Fruit fly (Drosophila melanogaster) whole organism, embryonic: ENCODE data around the gene InR.

Experiments used
- Antp ChIP-seq: fragments of 200-800 bp; sonication (Bioruptor generic); optimal IDR thresholded peaks from 3 replicates; lab custom pipeline; 2016; ENCODE audit warnings: missing biosample characterization, missing genetic modification characterization
- BEAF-32 ChIP-seq: fragments of 200-800 bp; sonication (Bioruptor generic); optimal IDR thresholded peaks from 3 replicates; lab custom pipeline; 2017; ENCODE audit warnings: missing biosample characterization, missing genetic modification characterization, mild to moderate bottlenecking, moderate library complexity, missing genetic modification reagents
- CG10959 ChIP-seq: fragments of 200-800 bp; sonication (Bioruptor generic); IDR thresholded peaks from 2 replicates; pipeline ENCODE4 v1.3.6; 2022; ENCODE audit warnings: missing biosample characterization, missing genetic modification characterization
- CG10979 ChIP-seq: fragments of 200-800 bp; sonication (Bioruptor generic); optimal IDR thresholded peaks from 2 replicates; lab custom pipeline; 2018; ENCODE audit warnings: missing biosample characterization, mild to moderate bottlenecking, missing genetic modification characterization, moderate library complexity
- CG11696 ChIP-seq: fragments of 200-800 bp; sonication (Bioruptor generic); IDR thresholded peaks from 2 replicates; pipeline ENCODE4 v1.3.6; 2022; ENCODE audit warnings: missing biosample characterization, missing genetic modification characterization
- CG12744 ChIP-seq: fragments of 200-800 bp; sonication (Bioruptor generic); optimal IDR thresholded peaks from 2 replicates; lab custom pipeline; 2016; ENCODE audit warnings: missing biosample characterization, missing genetic modification characterization
- CG13287 ChIP-seq: fragments of 200-800 bp; sonication (Bioruptor generic); IDR thresholded peaks from 2 replicates; pipeline ENCODE4 v1.3.6; 2022; ENCODE audit warnings: missing biosample characterization, missing genetic modification characterization; ENCODE audit not compliant: partially characterized antibody
- CG14441 ChIP-seq: fragments of 200-800 bp; sonication (Bioruptor generic); IDR thresholded peaks from 2 replicates; pipeline ENCODE4 v1.3.6; 2022; ENCODE audit warnings: missing biosample characterization, missing genetic modification characterization
- CG14667 ChIP-seq: fragments of 200-800 bp; sonication (Bioruptor generic); IDR thresholded peaks from 2 replicates; pipeline ENCODE4 v1.3.6; 2022; ENCODE audit warnings: missing biosample characterization, missing genetic modification characterization
- CG14710 ChIP-seq: fragments of 200-800 bp; sonication (Bioruptor generic); optimal IDR thresholded peaks from 3 replicates; lab custom pipeline; 2019; ENCODE audit warnings: missing biosample characterization, mild to moderate bottlenecking, missing genetic modification characterization, moderate library complexity
- CG17328 ChIP-seq: fragments of 200-800 bp; sonication (Bioruptor generic); IDR thresholded peaks from 2 replicates; pipeline ENCODE4 v1.3.6; 2022; ENCODE audit warnings: missing biosample characterization, missing genetic modification characterization
- CG17829 ChIP-seq: fragments of 200-800 bp; optimal IDR thresholded peaks from 2 replicates; lab custom pipeline; 2019; ENCODE audit warnings: missing biosample characterization, mild to moderate bottlenecking, missing genetic modification characterization, moderate library complexity
- CG18476 ChIP-seq: fragments of 200-800 bp; sonication (Bioruptor generic); optimal IDR thresholded peaks from 2 replicates; lab custom pipeline; 2016; ENCODE audit warnings: missing biosample characterization, mild to moderate bottlenecking, missing genetic modification characterization
- CG18619 ChIP-seq: fragments of 200-800 bp; sonication (Bioruptor generic); optimal IDR thresholded peaks from 3 replicates; lab custom pipeline; 2017; ENCODE audit warnings: missing biosample characterization, mild to moderate bottlenecking, missing genetic modification characterization
- CG2678 ChIP-seq: fragments of 200-800 bp; sonication (Bioruptor generic); optimal IDR thresholded peaks from 3 replicates; lab custom pipeline; 2019; ENCODE audit warnings: missing biosample characterization, mild to moderate bottlenecking, missing genetic modification characterization, moderate library complexity
- CG32772 ChIP-seq: fragments of 200-800 bp; sonication (Bioruptor generic); IDR thresholded peaks from 2 replicates; pipeline ENCODE4 v1.3.6; 2022; ENCODE audit warnings: missing biosample characterization, missing genetic modification characterization
- CG3995 ChIP-seq: fragments of 200-800 bp; sonication (Bioruptor generic); optimal IDR thresholded peaks from 3 replicates; lab custom pipeline; 2016; ENCODE audit warnings: missing biosample characterization, missing genetic modification characterization
- CG4360 ChIP-seq: fragments of 200-800 bp; sonication (Bioruptor generic); IDR thresholded peaks from 2 replicates; pipeline ENCODE4 v1.3.6; 2022; ENCODE audit warnings: missing biosample characterization, missing genetic modification characterization
- CG4730 ChIP-seq: fragments of 200-800 bp; sonication (Bioruptor generic); IDR thresholded peaks from 2 replicates; pipeline ENCODE4 v1.3.6; 2022; ENCODE audit warnings: missing biosample characterization, missing genetic modification characterization
- CG4820 ChIP-seq: fragments of 200-800 bp; sonication (Bioruptor generic); optimal IDR thresholded peaks from 3 replicates; lab custom pipeline; 2016; ENCODE audit warnings: missing biosample characterization, missing genetic modification characterization
- CG6854 ChIP-seq: fragments of 200-800 bp; sonication (Bioruptor generic); optimal IDR thresholded peaks from 3 replicates; lab custom pipeline; 2017; ENCODE audit warnings: missing biosample characterization, mild to moderate bottlenecking, missing genetic modification characterization
- CG7372 ChIP-seq: fragments of 200-800 bp; sonication (Bioruptor generic); IDR thresholded peaks from 2 replicates; pipeline ENCODE4 v1.3.6; 2022; ENCODE audit warnings: missing biosample characterization, missing genetic modification characterization
- CG9437 ChIP-seq: fragments of 200-800 bp; sonication (Bioruptor generic); optimal IDR thresholded peaks from 2 replicates; lab custom pipeline; 2018; ENCODE audit warnings: missing biosample characterization, mild to moderate bottlenecking, missing genetic modification characterization
- CG9932 ChIP-seq: fragments of 200-800 bp; sonication (Bioruptor generic); IDR thresholded peaks from 2 replicates; pipeline ENCODE4 v1.3.6; 2022; ENCODE audit warnings: missing biosample characterization, missing genetic modification characterization
- Camta ChIP-seq: fragments of 200-800 bp; sonication (Bioruptor generic); optimal IDR thresholded peaks from 2 replicates; lab custom pipeline; 2016; ENCODE audit warnings: missing biosample characterization, missing genetic modification characterization
- D19B ChIP-seq: fragments of 200-800 bp; sonication (Bioruptor generic); optimal IDR thresholded peaks from 2 replicates; lab custom pipeline; 2017; ENCODE audit warnings: missing biosample characterization, mild to moderate bottlenecking, missing genetic modification characterization
- Fer2 ChIP-seq: fragments of 200-800 bp; sonication (Bioruptor generic); optimal IDR thresholded peaks from 2 replicates; lab custom pipeline; 2018; ENCODE audit warnings: missing biosample characterization, mild to moderate bottlenecking, missing genetic modification characterization, moderate library complexity
- HHEX ChIP-seq: fragments of 200-800 bp; sonication (Bioruptor generic); optimal IDR thresholded peaks from 3 replicates; lab custom pipeline; 2017; ENCODE audit warnings: missing biosample characterization, mild to moderate bottlenecking, missing genetic modification characterization, missing genetic modification reagents
- HLH54F ChIP-seq: fragments of 200-800 bp; sonication (Bioruptor generic); optimal IDR thresholded peaks from 3 replicates; lab custom pipeline; 2016; ENCODE audit warnings: missing biosample characterization, missing genetic modification characterization
- Hey ChIP-seq: fragments of 200-800 bp; sonication (Bioruptor generic); optimal IDR thresholded peaks from 3 replicates; lab custom pipeline; 2018; ENCODE audit warnings: missing biosample characterization, mild to moderate bottlenecking, missing genetic modification characterization
- HmgZ ChIP-seq: fragments of 200-800 bp; sonication (Bioruptor generic); optimal IDR thresholded peaks from 2 replicates; lab custom pipeline; 2018; ENCODE audit warnings: missing biosample characterization, mild to moderate bottlenecking, missing genetic modification characterization
- Pdp1 ChIP-seq, 2 experiments: fragments of 200-800 bp; sonication (Bioruptor generic); optimal IDR thresholded peaks; 3 replicates each; lab custom pipeline; 2016; ENCODE audit warnings: missing biosample characterization in 2 of 2, missing genetic modification characterization in 2 of 2, mild to moderate bottlenecking in 1 of 2, moderate library complexity in 1 of 2
- Rfx ChIP-seq: fragments of 200-800 bp; sonication (Bioruptor generic); IDR thresholded peaks from 2 replicates; pipeline ENCODE4 v1.3.6; 2022; ENCODE audit warnings: missing biosample characterization, missing genetic modification characterization
- Six4 ChIP-seq: fragments of 200-800 bp; sonication (Bioruptor generic); optimal IDR thresholded peaks from 2 replicates; lab custom pipeline; 2016; ENCODE audit warnings: missing biosample characterization, missing genetic modification characterization
- Sox102F ChIP-seq: fragments of 200-800 bp; sonication (Bioruptor generic); optimal IDR thresholded peaks from 2 replicates; lab custom pipeline; 2018; ENCODE audit warnings: missing biosample characterization, mild to moderate bottlenecking, missing genetic modification characterization, moderate library complexity
- btn ChIP-seq: fragments of 200-800 bp; sonication (Bioruptor generic); optimal IDR thresholded peaks from 2 replicates; lab custom pipeline; 2016; ENCODE audit warnings: missing biosample characterization, missing genetic modification characterization
- disco-r ChIP-seq: fragments of 200-800 bp; sonication (Bioruptor generic); optimal IDR thresholded peaks from 2 replicates; lab custom pipeline; 2016; ENCODE audit warnings: missing biosample characterization, missing genetic modification characterization
- dmrt99B ChIP-seq: fragments of 200-800 bp; sonication (Bioruptor generic); optimal IDR thresholded peaks from 2 replicates; lab custom pipeline; 2018; ENCODE audit warnings: missing biosample characterization, mild to moderate bottlenecking, missing genetic modification characterization, moderate library complexity
- ewg ChIP-seq: fragments of 200-800 bp; sonication (Bioruptor generic); optimal IDR thresholded peaks from 3 replicates; lab custom pipeline; 2017; ENCODE audit warnings: mild to moderate bottlenecking, missing biosample characterization, missing genetic modification reagents, missing genetic modification characterization
- fd3F ChIP-seq: fragments of 200-800 bp; sonication (Bioruptor generic); optimal IDR thresholded peaks from 2 replicates; lab custom pipeline; 2018; ENCODE audit warnings: missing biosample characterization, mild to moderate bottlenecking, missing genetic modification characterization, moderate library complexity
- gsb ChIP-seq: fragments of 200-800 bp; sonication (Bioruptor generic); IDR thresholded peaks from 2 replicates; pipeline ENCODE4 v1.3.6; 2022; ENCODE audit warnings: missing biosample characterization, missing genetic modification characterization
- odd ChIP-seq: fragments of 200-800 bp; sonication (Bioruptor generic); optimal IDR thresholded peaks from 2 replicates; lab custom pipeline; 2017; ENCODE audit warnings: missing biosample characterization, mild to moderate bottlenecking, missing genetic modification characterization
- peb ChIP-seq: fragments of 200-800 bp; sonication (Bioruptor generic); IDR thresholded peaks from 2 replicates; pipeline ENCODE4 v1.3.6; 2022; ENCODE audit warnings: missing biosample characterization, missing genetic modification characterization
- pho ChIP-seq: fragments of 200-800 bp; sonication (Bioruptor generic); optimal IDR thresholded peaks from 2 replicates; lab custom pipeline; 2016; ENCODE audit warnings: missing biosample characterization, missing genetic modification characterization
- prd ChIP-seq, 3 experiments: fragments of >200 bp in 2 of 3; fragments of 200-800 bp in 1 of 3; sonication (Bioruptor generic) in 1 of 3; optimal IDR thresholded peaks in 2 of 3; IDR thresholded peaks in 1 of 3; 2 replicates in 2 of 3; 3 replicates in 1 of 3; pipeline versions ENCODE4 v1.3.6 to Lab custom; 2017 to 2022; ENCODE audit warnings: missing biosample characterization in 1 of 3, missing genetic modification characterization in 1 of 3
- pum ChIP-seq: fragments of 200-800 bp; sonication (Bioruptor generic); optimal IDR thresholded peaks from 2 replicates; lab custom pipeline; 2016; ENCODE audit warnings: missing biosample characterization, missing genetic modification characterization
- rib ChIP-seq: fragments of 200-800 bp; sonication (Bioruptor generic); IDR thresholded peaks from 2 replicates; pipeline ENCODE4 v1.3.6; 2022; ENCODE audit warnings: missing biosample characterization, missing genetic modification characterization
- sisA ChIP-seq: fragments of 200-800 bp; sonication (Bioruptor generic); IDR thresholded peaks from 2 replicates; pipeline ENCODE4 v1.3.6; 2022; ENCODE audit warnings: missing biosample characterization, missing genetic modification characterization
- sna ChIP-seq: fragments of 200-800 bp; sonication (Bioruptor generic); IDR thresholded peaks from 2 replicates; pipeline ENCODE4 v1.3.6; 2022; ENCODE audit warnings: missing biosample characterization, missing genetic modification characterization; ENCODE audit not compliant: partially characterized antibody
- unpg ChIP-seq: fragments of 200-800 bp; sonication (Bioruptor generic); optimal IDR thresholded peaks from 3 replicates; lab custom pipeline; 2018; ENCODE audit warnings: missing biosample characterization, mild to moderate bottlenecking, missing genetic modification characterization, moderate library complexity
- vfl ChIP-seq: fragments of 200-800 bp; sonication (Bioruptor generic); optimal IDR thresholded peaks from 2 replicates; lab custom pipeline; 2016; ENCODE audit warnings: missing biosample characterization, missing genetic modification characterization

The InR gene

DNA sequence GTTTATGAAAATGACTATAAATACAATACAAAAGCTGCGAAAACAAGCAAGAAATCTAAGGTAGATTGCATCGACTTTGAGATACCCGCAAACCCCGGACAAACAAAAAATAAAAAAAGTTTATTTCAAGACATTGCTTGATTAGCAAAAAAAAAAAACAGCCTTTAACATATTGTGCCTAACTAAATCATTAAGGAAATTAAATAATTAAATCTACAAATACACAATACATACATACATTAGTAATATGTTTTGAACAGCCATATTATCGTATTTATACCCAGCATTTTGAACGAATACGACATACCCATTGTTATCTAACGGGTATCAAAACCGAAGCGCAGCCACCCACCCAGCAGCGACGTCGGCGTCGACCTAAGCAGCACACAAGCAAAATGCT is 6.2 kb downstream of the InR start (continued):
- TF ChIP-seq pho: peak; percentile 49
- no peak for TF ChIP-seq CG17829
- peak; percentile 56 for TF ChIP-seq CG9437 (GFP tag; lab: Kevin White, UChicago)
- TF ChIP-seq CG12744 (GFP tag; lab: Kevin White, UChicago): no peak
- peak; percentile 62 for TF ChIP-seq CG2678 (tag; lab: Kevin White, UChicago)
- TF ChIP-seq CG11696 (GFP tag; lab: Robert Waterston, UW): no peak
- TF ChIP-seq Antp: no peak
- no peak for TF ChIP-seq Hey (tag; lab: Kevin White, UChicago)
- TF ChIP-seq ewg (GFP tag; lab: Kevin White, UChicago): no peak
- no peak for TF ChIP-seq HHEX (GFP tag; lab: Kevin White, UChicago)
- no peak for TF ChIP-seq prd (optimal IDR thresholded peaks at IDR 0.05; lab: Kevin White, UChicago)
- TF ChIP-seq prd (GFP tag; IDR thresholded peaks at IDR 0.05; lab: Robert Waterston, UW): no peak
- TF ChIP-seq pum: no peak
- no peak for TF ChIP-seq Six4
- no peak for TF ChIP-seq CG14710 (tag; lab: Kevin White, UChicago)
- no peak for TF ChIP-seq CG7372 (GFP tag; lab: Robert Waterston, UW)
- TF ChIP-seq CG4360 (GFP tag; lab: Robert Waterston, UW): no peak
- peak; percentile 74 for TF ChIP-seq Sox102F (GFP tag; lab: Kevin White, UChicago)
- TF ChIP-seq D19B (GFP tag; lab: Kevin White, UChicago): peak; percentile 97
- TF ChIP-seq unpg (GFP tag; lab: Kevin White, UChicago): peak; percentile 56
- peak; percentile 34 for TF ChIP-seq CG18619 (GFP tag; lab: Kevin White, UChicago)
- peak; percentile 24 for TF ChIP-seq CG10979
- TF ChIP-seq Fer2 (tag; lab: Kevin White, UChicago): no peak
- TF ChIP-seq CG9932 (GFP tag; lab: Robert Waterston, UW): no peak
- no peak for TF ChIP-seq peb (GFP tag; lab: Robert Waterston, UW)
- TF ChIP-seq CG10959 (GFP tag; lab: Robert Waterston, UW): no peak
- no peak for TF ChIP-seq odd (GFP tag; lab: Kevin White, UChicago)
- TF ChIP-seq CG32772 (GFP tag; lab: Robert Waterston, UW): no peak
- no peak for TF ChIP-seq vfl
- peak; percentile 77 for TF ChIP-seq dmrt99B (tag; lab: Kevin White, UChicago)
- peak; percentile 58 for TF ChIP-seq fd3F (GFP tag; lab: Kevin White, UChicago)
- TF ChIP-seq sna (GFP tag; lab: Robert Waterston, UW): no peak
- no peak for TF ChIP-seq disco-r (GFP tag; lab: Kevin White, UChicago)
- TF ChIP-seq HLH54F (GFP tag; lab: Kevin White, UChicago): peak; percentile 1
- TF ChIP-seq sisA (GFP tag; lab: Robert Waterston, UW): no peak
- TF ChIP-seq CG13287 (GFP tag; lab: Robert Waterston, UW): no peak
- no peak for TF ChIP-seq Rfx (GFP tag; lab: Robert Waterston, UW)
- no peak for TF ChIP-seq Camta (GFP tag; lab: Kevin White, UChicago)
- TF ChIP-seq CG4730 (GFP tag; lab: Robert Waterston, UW): no peak
- no peak for TF ChIP-seq HmgZ (tag; lab: Kevin White, UChicago)
- TF ChIP-seq CG6854 (GFP tag; lab: Kevin White, UChicago): peak; percentile 22
- TF ChIP-seq gsb (GFP tag; lab: Robert Waterston, UW): no peak
- TF ChIP-seq rib (GFP tag; lab: Robert Waterston, UW): no peak
- no peak for TF ChIP-seq CG14441
- no peak for TF ChIP-seq CG14667 (GFP tag; lab: Robert Waterston, UW)
- no peak for TF ChIP-seq BEAF-32 (GFP tag; lab: Kevin White, UChicago)
- TF ChIP-seq CG4820: peak; percentile 45
- TF ChIP-seq CG3995: no peak
- no peak for TF ChIP-seq CG18476 (GFP tag; lab: Kevin White, UChicago)
- no peak for TF ChIP-seq CG17328 (GFP tag; lab: Robert Waterston, UW)
- TF ChIP-seq Pdp1 (GFP tag; optimal IDR thresholded peaks at IDR 0.05; lab: Kevin White, UChicago): peak in 1 of 2 experiments; percentile 41
- TF ChIP-seq btn (GFP tag; lab: Kevin White, UChicago): no peak
